Worm (Caenorhabditis elegans) whole organism, late embryonic: ENCODE data around the gene lpl-1.
A peak's percentile ranks its signal among the peaks of the same experiment; 100 is the strongest.

Experiments
- C08G9.2 ChIP-seq: sonication (generic microtip); optimal IDR thresholded peaks from 2 replicates; lab custom pipeline; 2016; ENCODE audit warnings: mild to moderate bottlenecking, missing genetic modification characterization, moderate library complexity, missing compliant biosample characterization
- F13H6.1 ChIP-seq: sonication (generic microtip); optimal IDR thresholded peaks from 2 replicates; lab custom pipeline; 2016; ENCODE audit warnings: missing genetic modification characterization, missing compliant biosample characterization
- ama-1 ChIP-seq: fragments of 150-350 bp; optimal IDR thresholded peaks from 2 replicates; lab custom pipeline; 2014
- ceh-14 ChIP-seq: sonication (generic microtip); optimal IDR thresholded peaks from 2 replicates; lab custom pipeline; 2016; ENCODE audit warnings: missing genotype, missing genetic modification characterization, missing compliant biosample characterization
- ceh-19 ChIP-seq: fragments of 200-800 bp; sonication (Bioruptor generic); optimal IDR thresholded peaks from 2 replicates; lab custom pipeline; 2018; ENCODE audit warnings: mild to moderate bottlenecking, missing genetic modification characterization, missing compliant biosample characterization
- ceh-24 ChIP-seq: sonication (generic microtip); optimal IDR thresholded peaks from 2 replicates; lab custom pipeline; 2016; ENCODE audit warnings: mild to moderate bottlenecking, missing genetic modification characterization, missing compliant biosample characterization
- ceh-31 ChIP-seq: sonication (generic microtip); optimal IDR thresholded peaks from 2 replicates; lab custom pipeline; 2016; ENCODE audit warnings: missing genetic modification characterization, missing compliant biosample characterization
- ceh-34 ChIP-seq: sonication (generic microtip); optimal IDR thresholded peaks from 2 replicates; lab custom pipeline; 2016; ENCODE audit warnings: mild to moderate bottlenecking, missing genetic modification characterization, missing compliant biosample characterization
- ceh-48 ChIP-seq: sonication (generic microtip); optimal IDR thresholded peaks from 2 replicates; lab custom pipeline; 2016; ENCODE audit warnings: missing genetic modification characterization, inconsistent platforms, missing compliant biosample characterization
- ceh-6 ChIP-seq: fragments of 200-800 bp; sonication (Bioruptor generic); optimal IDR thresholded peaks from 2 replicates; lab custom pipeline; 2018; ENCODE audit warnings: mild to moderate bottlenecking, missing genetic modification characterization, missing compliant biosample characterization
- ceh-9 ChIP-seq: sonication (generic microtip); optimal IDR thresholded peaks from 2 replicates; lab custom pipeline; 2016; ENCODE audit warnings: mild to moderate bottlenecking, missing genetic modification characterization, inconsistent platforms, missing compliant biosample characterization
- che-1 ChIP-seq: sonication (generic microtip); optimal IDR thresholded peaks from 2 replicates; lab custom pipeline; 2016; ENCODE audit warnings: mild to moderate bottlenecking, missing genetic modification characterization, missing compliant biosample characterization
- dmd-4 ChIP-seq: sonication (generic microtip); optimal IDR thresholded peaks from 2 replicates; lab custom pipeline; 2016; ENCODE audit warnings: borderline replicate concordance, missing genetic modification characterization, missing compliant biosample characterization
- dve-1 ChIP-seq: sonication (generic microtip); optimal IDR thresholded peaks from 2 replicates; lab custom pipeline; 2017; ENCODE audit warnings: antibody characterized with exemption, mild to moderate bottlenecking, missing genetic modification characterization, missing compliant biosample characterization
- elt-2 ChIP-seq: sonication (generic microtip); optimal IDR thresholded peaks from 2 replicates; lab custom pipeline; 2016; ENCODE audit warnings: missing genetic modification reagents, missing genetic modification characterization, missing compliant biosample characterization
- elt-4 ChIP-seq: sonication (generic microtip); optimal IDR thresholded peaks from 2 replicates; lab custom pipeline; 2016; ENCODE audit warnings: missing genetic modification characterization, missing compliant biosample characterization
- ets-4 ChIP-seq: sonication (generic microtip); optimal IDR thresholded peaks from 2 replicates; lab custom pipeline; 2016; ENCODE audit warnings: missing genetic modification characterization, missing compliant biosample characterization
- fkh-6 ChIP-seq: sonication (generic microtip); optimal IDR thresholded peaks from 2 replicates; lab custom pipeline; 2016; ENCODE audit warnings: missing genetic modification characterization, missing compliant biosample characterization
- gmeb-2 ChIP-seq: sonication (generic microtip); optimal IDR thresholded peaks from 2 replicates; lab custom pipeline; 2016; ENCODE audit warnings: missing genetic modification characterization, inconsistent platforms, missing compliant biosample characterization
- hlh-13 ChIP-seq: fragments of 200-800 bp; sonication (Bioruptor generic); optimal IDR thresholded peaks from 2 replicates; lab custom pipeline; 2018; ENCODE audit warnings: mild to moderate bottlenecking, missing genetic modification characterization, missing compliant biosample characterization
- hlh-15 ChIP-seq: sonication (generic microtip); optimal IDR thresholded peaks from 2 replicates; lab custom pipeline; 2016; ENCODE audit warnings: missing genetic modification characterization, missing compliant biosample characterization
- hlh-30 ChIP-seq: sonication (generic microtip); optimal IDR thresholded peaks from 2 replicates; lab custom pipeline; 2017; ENCODE audit warnings: antibody characterized with exemption, missing genetic modification characterization, missing compliant biosample characterization; ENCODE audit not compliant: insufficient read depth
- hlh-6 ChIP-seq: sonication (generic microtip); optimal IDR thresholded peaks from 2 replicates; lab custom pipeline; 2016; ENCODE audit warnings: missing genotype, missing genetic modification characterization, missing compliant biosample characterization
- hlh-8 ChIP-seq: sonication (generic microtip); optimal IDR thresholded peaks from 2 replicates; lab custom pipeline; 2016; ENCODE audit warnings: missing genotype, missing genetic modification characterization, missing compliant biosample characterization
- madf-2 ChIP-seq: sonication (generic microtip); optimal IDR thresholded peaks from 2 replicates; lab custom pipeline; 2017; ENCODE audit warnings: missing genetic modification characterization, missing compliant biosample characterization
- mec-3 ChIP-seq: sonication (generic microtip); optimal IDR thresholded peaks from 2 replicates; lab custom pipeline; 2016; ENCODE audit warnings: borderline replicate concordance, missing genetic modification characterization, missing compliant biosample characterization
- nfya-1 ChIP-seq: sonication (generic microtip); optimal IDR thresholded peaks from 2 replicates; lab custom pipeline; 2017; ENCODE audit warnings: missing genetic modification characterization, mild to moderate bottlenecking, missing compliant biosample characterization, antibody characterized with exemption, moderate library complexity
- nhr-11 ChIP-seq: fragments of 150-350 bp; optimal IDR thresholded peaks from 2 replicates; lab custom pipeline; 2014; ENCODE audit warnings: missing biosample characterization, missing genetic modification characterization
- pat-9 ChIP-seq: fragments of 200-800 bp; sonication (Bioruptor generic); optimal IDR thresholded peaks from 2 replicates; lab custom pipeline; 2018; ENCODE audit warnings: mild to moderate bottlenecking, missing genetic modification characterization, moderate library complexity, missing compliant biosample characterization
- pax-1 ChIP-seq: fragments of 150-350 bp; optimal IDR thresholded peaks from 2 replicates; lab custom pipeline; 2014; ENCODE audit warnings: missing biosample characterization, missing genetic modification characterization
- pha-4 ChIP-seq: fragments of 150-350 bp; optimal IDR thresholded peaks from 2 replicates; lab custom pipeline; 2018; ENCODE audit warnings: missing biosample characterization, missing genetic modification reagents, missing genetic modification characterization
- pros-1 ChIP-seq: fragments of 150-350 bp; optimal IDR thresholded peaks from 2 replicates; lab custom pipeline; 2014; ENCODE audit warnings: missing biosample characterization, missing genetic modification reagents, missing genetic modification characterization
- rnt-1 ChIP-seq: sonication (generic microtip); optimal IDR thresholded peaks from 2 replicates; lab custom pipeline; 2016; ENCODE audit warnings: missing genetic modification characterization, missing compliant biosample characterization
- sdc-2 ChIP-seq: sonication (generic microtip); optimal IDR thresholded peaks from 2 replicates; lab custom pipeline; 2016; ENCODE audit warnings: missing genotype, missing genetic modification characterization, missing compliant biosample characterization
- sox-2 ChIP-seq: fragments of 200-800 bp; sonication (Bioruptor generic); IDR thresholded peaks from 2 replicates; pipeline ENCODE4 v1.3.6; 2022; ENCODE audit warnings: missing genetic modification reagents, missing genetic modification characterization, missing compliant biosample characterization
- sox-4 ChIP-seq: sonication (generic microtip); optimal IDR thresholded peaks from 2 replicates; lab custom pipeline; 2017; ENCODE audit warnings: mild to moderate bottlenecking, missing genetic modification characterization, inconsistent platforms, missing compliant biosample characterization
- tbx-2 ChIP-seq: sonication (generic microtip); optimal IDR thresholded peaks from 2 replicates; lab custom pipeline; 2016; ENCODE audit warnings: missing genetic modification characterization, missing compliant biosample characterization
- tbx-7 ChIP-seq: sonication (generic microtip); optimal IDR thresholded peaks from 2 replicates; lab custom pipeline; 2016; ENCODE audit warnings: missing genotype, missing genetic modification characterization, missing compliant biosample characterization
- unc-42 ChIP-seq: sonication (generic microtip); optimal IDR thresholded peaks from 2 replicates; lab custom pipeline; 2016; ENCODE audit warnings: missing genotype, missing genetic modification characterization, missing compliant biosample characterization
- unc-86 ChIP-seq: sonication (generic microtip); optimal IDR thresholded peaks from 2 replicates; lab custom pipeline; 2016; ENCODE audit warnings: missing genetic modification characterization, missing compliant biosample characterization
- zip-5 ChIP-seq: sonication (generic microtip); optimal IDR thresholded peaks from 2 replicates; lab custom pipeline; 2016; ENCODE audit warnings: missing genetic modification characterization, missing compliant biosample characterization
- ztf-16 ChIP-seq: sonication (generic microtip); optimal IDR thresholded peaks from 2 replicates; lab custom pipeline; 2017; ENCODE audit warnings: missing genetic modification characterization, missing compliant biosample characterization

lpl-1 gene

ce11 chrIV:9053403-9053802 lies 40.4 kb downstream of the lpl-1 start:
- TF ChIP-seq gmeb-2 (tag; lab: Kevin White, UChicago) (no peak), ceh-14 (no peak), ceh-6 (GFP tag; lab: Kevin White, UChicago) (no peak), ama-1 (lab: Kevin White, UChicago) (no peak), rnt-1 (tag; lab: Kevin White, UChicago) (no peak), elt-2 (tag; lab: Kevin White, UChicago) (no peak), hlh-15 (tag; lab: Kevin White, UChicago) (no peak), unc-42 (no peak), pros-1 (tag; lab: Kevin White, UChicago) (no peak), che-1 (tag; lab: Kevin White, UChicago) (no peak), pax-1 (tag; lab: Kevin White, UChicago) (no peak), tbx-7 (no peak), ceh-9 (tag; lab: Kevin White, UChicago) (no peak), ceh-24 (tag; lab: Kevin White, UChicago) (no peak), mec-3 (no peak), ets-4 (no peak), ceh-19 (no peak), nfya-1 (tag; lab: Kevin White, UChicago) (no peak), hlh-13 (GFP tag; lab: Kevin White, UChicago) (no peak), sox-2 (GFP tag; lab: Robert Waterston, UW) (no peak)

ce11 chrIV:9051510-9052175 lies 42.2 kb downstream of the lpl-1 start:
- TF ChIP-seq ceh-31 (tag; lab: Kevin White, UChicago) (no peak), F13H6.1 (tag; lab: Kevin White, UChicago) (no peak), sox-4 (no peak), che-1 (tag; lab: Kevin White, UChicago) (no peak), hlh-30 (tag; lab: Kevin White, UChicago) (no peak), dmd-4 (no peak), pat-9 (tag; lab: Kevin White, UChicago) (no peak), nfya-1 (tag; lab: Kevin White, UChicago) (no peak), ceh-34 (tag; lab: Kevin White, UChicago) (no peak)

- TF ChIP-seq dmd-4 (no peak), hlh-8 (tag; lab: Kevin White, UChicago) (no peak), ztf-16 (no peak), zip-5 (tag; lab: Kevin White, UChicago) (no peak), gmeb-2 (tag; lab: Kevin White, UChicago) (no peak), ets-4 (no peak), pha-4 (no peak), dve-1 (no peak), sox-4 (no peak), ceh-48 (no peak), nhr-11 (tag; lab: Kevin White, UChicago) (no peak), ceh-9 (tag; lab: Kevin White, UChicago) (no peak), C08G9.2 (tag; lab: Kevin White, UChicago) (no peak), nfya-1 (tag; lab: Kevin White, UChicago) (no peak), hlh-15 (tag; lab: Kevin White, UChicago) (no peak), pat-9 (tag; lab: Kevin White, UChicago) (no peak), unc-86 (tag; lab: Kevin White, UChicago) (no peak)
Observed at ce11 chrIV:9051036-9051435, 42.8 kb downstream of the lpl-1 start.

- peak; percentile 5 for TF ChIP-seq ceh-34 (tag; lab: Kevin White, UChicago)
- peak; percentile 30 for TF ChIP-seq hlh-8 (tag; lab: Kevin White, UChicago)
- peak; percentile 37 for TF ChIP-seq tbx-2
- TF ChIP-seq F13H6.1 (tag; lab: Kevin White, UChicago): peak; percentile 52
- peak; percentile 2 for TF ChIP-seq hlh-6 (tag; lab: Kevin White, UChicago)
- TF ChIP-seq fkh-6 (tag; lab: Kevin White, UChicago): peak; percentile 26
- TF ChIP-seq sdc-2: peak; percentile 22
- TF ChIP-seq madf-2 (tag; lab: Kevin White, UChicago): peak; percentile 57
- TF ChIP-seq elt-4 (tag; lab: Kevin White, UChicago): peak; percentile 88
- TF ChIP-seq mec-3: peak; percentile 16
Observed at ce11 chrIV:9048096-9048495, 45.7 kb downstream of the lpl-1 start.
